Fruit fly (Drosophila melanogaster): ENCODE measurements around the gene srw.

The srw gene

DNA sequence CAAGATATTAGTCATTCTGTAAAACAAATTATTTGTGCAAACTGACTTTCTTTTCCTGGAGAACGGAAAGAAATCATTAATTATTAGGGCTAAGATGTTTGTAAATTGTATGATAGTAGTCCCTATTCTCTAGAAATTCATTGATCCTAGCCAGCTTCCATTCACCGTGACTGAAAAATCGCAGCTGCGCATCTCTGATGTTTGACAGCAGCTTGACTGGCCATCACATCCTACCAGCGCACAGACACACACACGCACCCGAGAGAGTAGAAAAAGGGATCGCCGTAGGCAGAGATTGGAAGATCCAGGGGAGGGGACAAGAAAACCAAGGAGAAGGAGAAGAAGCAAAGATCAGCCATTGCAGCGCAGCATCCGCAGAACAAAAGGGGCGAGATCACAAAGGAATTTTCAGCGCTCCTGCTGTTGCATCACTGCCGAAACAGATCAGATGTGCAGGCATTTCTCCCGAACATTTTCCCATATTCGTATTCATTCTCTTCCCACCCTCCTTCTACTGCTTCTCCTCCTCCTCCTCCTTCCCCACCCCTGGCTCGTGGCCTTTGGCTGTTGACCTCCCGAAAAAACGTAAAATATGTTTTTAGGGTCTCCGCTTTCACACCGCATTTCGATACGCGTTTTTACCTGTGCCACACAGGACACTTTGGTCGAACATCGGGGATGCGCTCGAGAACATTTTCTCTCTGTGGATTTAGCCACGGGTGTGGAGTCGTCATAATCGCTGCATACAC is 30.2 kb downstream of the srw start (continued):
- TF ChIP-seq E2f2 (GFP tag; IDR thresholded peaks at IDR 0.05) (no peak), NfI (GFP tag; optimal IDR thresholded peaks at IDR 0.05) (no peak), pzg (GFP tag; optimal IDR thresholded peaks at IDR 0.05) (no peak), Pdp1 (GFP tag; optimal IDR thresholded peaks at IDR 0.05) (peak in 1 of 2 experiments; percentile 29), CG12155 (GFP tag; optimal IDR thresholded peaks at IDR 0.05) (no peak), ATbp (GFP tag; optimal IDR thresholded peaks at IDR 0.05) (no peak), fu2 (GFP tag; optimal IDR thresholded peaks at IDR 0.05) (no peak), Sry-β (GFP tag; optimal IDR thresholded peaks at IDR 0.05) (peak; percentile 82), CG3065 (GFP tag; optimal IDR thresholded peaks at IDR 0.05) (no peak), crol (GFP tag; IDR thresholded peaks at IDR 0.05) (peak; percentile 77), CG2199 (GFP tag; IDR thresholded peaks at IDR 0.05) (0 out of 3 replicates have a peak, but pooled peaks have one; percentile 27), zfh1 (GFP tag; IDR thresholded peaks at IDR 0.05) (0 out of 3 replicates have a peak, but pooled peaks have one; percentile 13), odd (GFP tag; optimal IDR thresholded peaks at IDR 0.05) (no peak), D (optimal IDR thresholded peaks at IDR 0.05) (peak; percentile 98), D (GFP tag; optimal IDR thresholded peaks at IDR 0.05) (no peak), CG3995 (GFP tag; optimal IDR thresholded peaks at IDR 0.05) (peak; percentile 92), NC2α (GFP tag; optimal IDR thresholded peaks at IDR 0.05) (no peak), Rx (GFP tag; IDR thresholded peaks at IDR 0.05) (no peak), Hr78 (GFP tag; optimal IDR thresholded peaks at IDR 0.05) (peak in 1 of 2 experiments; percentile 65), h (optimal IDR thresholded peaks at IDR 0.05) (no peak), CG15479 (GFP tag; optimal IDR thresholded peaks at IDR 0.05) (peak; percentile 95), disco-r (GFP tag; optimal IDR thresholded peaks at IDR 0.05) (no peak), psq (GFP tag; optimal IDR thresholded peaks at IDR 0.05) (peak; percentile 74), CG11695 (GFP tag; IDR thresholded peaks at IDR 0.05) (peak; percentile 49; the same call in 1 of the 3 replicates), CG1233 (GFP tag; optimal IDR thresholded peaks at IDR 0.05) (peak; percentile 4), dimm (GFP tag; IDR thresholded peaks at IDR 0.05) (no peak), HLHmδ (GFP tag; optimal IDR thresholded peaks at IDR 0.05) (no peak), kni (GFP tag; optimal IDR thresholded peaks at IDR 0.05) (peak; percentile 86), az2 (GFP tag; optimal IDR thresholded peaks at IDR 0.05) (no peak), MTF-1 (GFP tag; optimal IDR thresholded peaks at IDR 0.05; ENCODE audit: borderline replicate concordance) (no peak), CG33557 (GFP tag; optimal IDR thresholded peaks at IDR 0.05) (no peak), lilli (GFP tag; optimal IDR thresholded peaks at IDR 0.05) (no peak), Trl (optimal IDR thresholded peaks at IDR 0.05) (peak in 1 of 2 experiments; percentile 0), Trl (GFP tag; optimal IDR thresholded peaks at IDR 0.05) (no peak), Side (GFP tag; optimal IDR thresholded peaks at IDR 0.05) (no peak), ttk (GFP tag; IDR thresholded peaks at IDR 0.05) (no peak), zf30C (GFP tag; optimal IDR thresholded peaks at IDR 0.05) (peak; percentile 89), twi (tag; optimal IDR thresholded peaks at IDR 0.05) (peak; percentile 23), nerfin-1 (tag; optimal IDR thresholded peaks at IDR 0.05) (peak; percentile 88), CG9817 (tag; optimal IDR thresholded peaks at IDR 0.05) (no peak)
